Fruit fly (Drosophila melanogaster) Kc167 (cell line): ENCODE data around the gene Cyp6v1.

ENCODE experiments used
- Sin3A ChIP-seq: fragments of >200 bp; optimal IDR thresholded peaks from 2 replicates; lab custom pipeline; 2018; ENCODE audit warnings: missing external identifiers
- h ChIP-seq: fragments of >200 bp; optimal IDR thresholded peaks from 3 replicates; lab custom pipeline; 2018; ENCODE audit warnings: missing external identifiers
- insv ChIP-seq: fragments of >200 bp; optimal IDR thresholded peaks from 3 replicates; lab custom pipeline; 2018; ENCODE audit warnings: missing external identifiers
- psq ChIP-seq: fragments of >200 bp; optimal IDR thresholded peaks from 2 replicates; lab custom pipeline; 2017; ENCODE audit warnings: missing external identifiers

- TF ChIP-seq psq = no peak
- no peak for TF ChIP-seq Sin3A (lab: Kevin White, UChicago)
- TF ChIP-seq h (lab: Kevin White, UChicago) = no peak
- TF ChIP-seq insv (lab: Kevin White, UChicago) = no peak
These were observed 9.4 kb downstream of the Cyp6v1 start for dm6 chrX:20666356-20666755.
